Worm (Caenorhabditis elegans): ENCODE results near the gene ceh-53.

DNA sequence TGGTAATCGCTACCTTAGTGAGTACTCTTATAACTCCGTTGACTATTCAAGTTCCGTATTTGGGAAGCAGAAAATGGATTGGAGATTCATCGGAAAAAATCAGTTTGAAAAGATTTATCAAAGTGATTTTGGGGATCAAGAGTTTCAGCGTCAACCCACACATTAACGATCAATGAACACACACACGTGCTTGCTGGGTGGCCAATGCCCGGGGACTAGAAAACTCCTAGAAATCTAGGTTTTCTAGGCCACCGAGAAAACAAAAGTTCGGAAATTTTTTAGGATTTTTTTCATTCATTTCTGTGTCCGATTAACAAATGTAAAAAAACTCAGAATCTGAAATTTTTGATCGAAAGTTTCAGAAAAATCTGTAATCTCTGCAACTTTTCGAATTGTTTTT is 7.9 kb downstream of the ceh-53 start:
- TF ChIP-seq Y56A3A.18 (GFP tag; IDR thresholded peaks at IDR 0.05) = no peak
- no peak for TF ChIP-seq D2030.7 (GFP tag; IDR thresholded peaks at IDR 0.05)
- TF ChIP-seq C06A6.2 (GFP tag; conservative IDR thresholded peaks at IDR 0.05) = no peak
- TF ChIP-seq pha-4 (tag; optimal IDR thresholded peaks at IDR 0.05) = no peak
- no peak for TF ChIP-seq lag-1 (GFP tag; IDR thresholded peaks at IDR 0.05)
- TF ChIP-seq zfh-2 (GFP tag; conservative IDR thresholded peaks at IDR 0.05) = no peak
- no peak for TF ChIP-seq lsl-1 (GFP tag; optimal IDR thresholded peaks at IDR 0.05)
- TF ChIP-seq lin-40 (tag; optimal IDR thresholded peaks at IDR 0.05) = no peak
- no peak for TF ChIP-seq rec-8 (tag; optimal IDR thresholded peaks at IDR 0.05)
- no peak for TF ChIP-seq lin-26 (GFP tag; IDR thresholded peaks at IDR 0.05)
- 0 out of 2 replicates have a peak, but pooled peaks have one; percentile 6 for TF ChIP-seq rcor-1 (GFP tag; IDR thresholded peaks at IDR 0.05)

Measured in whole organism, young adult.